Fruit fly (Drosophila melanogaster): ENCODE results near the gene Sfp35C.

The Sfp35C gene

dm6 chr2L:15201992-15202391 lies at the start of gene Sfp35C:
Sfp35C (minus strand) TSS chr2L:15202092.
- no peak for TF ChIP-seq CG17801 (GFP tag; optimal IDR thresholded peaks at IDR 0.05; ENCODE audit: partially characterized antibody)

- no peak for TF ChIP-seq CG17801 (GFP tag; optimal IDR thresholded peaks at IDR 0.05; ENCODE audit: partially characterized antibody)
Observed at dm6 chr2L:15249682-15250081, 47.8 kb upstream of the Sfp35C start.

- TF ChIP-seq CG17801 (GFP tag; optimal IDR thresholded peaks at IDR 0.05; ENCODE audit: partially characterized antibody), result no peak
Observed at dm6 chr2L:15249006-15249513, 47.2 kb upstream of the Sfp35C start.

dm6 chr2L:15248163-15249005 lies 46.5 kb upstream of the Sfp35C start, which contains the start of gene dao:
dao (plus strand) TSS chr2L:15248879.
- no peak for TF ChIP-seq CG17801 (GFP tag; optimal IDR thresholded peaks at IDR 0.05; ENCODE audit: partially characterized antibody)

dm6 chr2L:15247614-15248013 lies 45.7 kb upstream of the Sfp35C start, which contains the start of gene ZnT35C:
ZnT35C (minus strand) TSS chr2L:15247714.
- TF ChIP-seq CG17801 (GFP tag; optimal IDR thresholded peaks at IDR 0.05; ENCODE audit: partially characterized antibody), result no peak

- TF ChIP-seq CG17801 (GFP tag; optimal IDR thresholded peaks at IDR 0.05; ENCODE audit: partially characterized antibody), result no peak
Observed at dm6 chr2L:15244708-15245107, 42.8 kb upstream of the Sfp35C start.

dm6 chr2L:15243413-15243812 lies 41.5 kb upstream of the Sfp35C start:
- TF ChIP-seq CG17801 (GFP tag; optimal IDR thresholded peaks at IDR 0.05; ENCODE audit: partially characterized antibody), result no peak

- no peak for TF ChIP-seq CG17801 (GFP tag; optimal IDR thresholded peaks at IDR 0.05; ENCODE audit: partially characterized antibody)
Observed at dm6 chr2L:15214922-15215321, 13.0 kb upstream of the Sfp35C start, which contains the start of gene CG43230. CG43230 (plus strand) TSS chr2L:15215222.

dm6 chr2L:15211489-15211888 lies 9.6 kb upstream of the Sfp35C start:
- TF ChIP-seq CG17801 (GFP tag; optimal IDR thresholded peaks at IDR 0.05; ENCODE audit: partially characterized antibody), result no peak

- no peak for TF ChIP-seq CG17801 (GFP tag; optimal IDR thresholded peaks at IDR 0.05; ENCODE audit: partially characterized antibody)
Observed at dm6 chr2L:15200409-15200808, 1.5 kb downstream of the Sfp35C start, which contains the start of gene CG4168. CG4168 (minus strand) TSS chr2L:15200459.

dm6 chr2L:15179028-15179427 lies 22.9 kb downstream of the Sfp35C start:
- TF ChIP-seq CG17801 (GFP tag; optimal IDR thresholded peaks at IDR 0.05; ENCODE audit: partially characterized antibody), result no peak

- TF ChIP-seq CG17801 (GFP tag; optimal IDR thresholded peaks at IDR 0.05; ENCODE audit: partially characterized antibody), result no peak
Observed at dm6 chr2L:15178044-15178443, 23.8 kb downstream of the Sfp35C start.

All from ovary, adult (tissue).